Worm (Caenorhabditis elegans) whole organism, L4 larva: Measurements from ENCODE around the gene F26D11.1.

Experiments
- D1046.2 ChIP-seq: fragments of 200-800 bp; sonication (Bioruptor generic); IDR thresholded peaks from 2 replicates; pipeline ENCODE4 v1.3.6; 2022; ENCODE audit warnings: missing genetic modification characterization, missing compliant biosample characterization
- F10B5.3 ChIP-seq: sonication (generic microtip); optimal IDR thresholded peaks from 2 replicates; lab custom pipeline; 2016; ENCODE audit warnings: mild to moderate bottlenecking, missing genetic modification characterization, missing compliant biosample characterization
- Y105C5A.15 ChIP-seq: fragments of 200-800 bp; sonication (Bioruptor generic); IDR thresholded peaks from 2 replicates; pipeline ENCODE4 v1.3.6; 2022; ENCODE audit warnings: missing genetic modification characterization, missing compliant biosample characterization
- Y48G9A.11 ChIP-seq: fragments of 200-800 bp; sonication (Bioruptor generic); IDR thresholded peaks from 2 replicates; pipeline ENCODE4 v1.3.6; 2022; ENCODE audit warnings: missing genetic modification reagents, missing genetic modification characterization, missing compliant biosample characterization
- ZK546.5 ChIP-seq, 2 experiments: sonication (generic microtip); optimal IDR thresholded peaks; 2 replicates each; lab custom pipeline; 2017; ENCODE audit warnings: missing biosample characterization in 2 of 2, missing genetic modification characterization in 2 of 2
- aly-2 ChIP-seq: sonication (generic microtip); optimal IDR thresholded peaks from 2 replicates; lab custom pipeline; 2018; ENCODE audit warnings: missing biosample characterization, missing genetic modification characterization
- ama-1 ChIP-seq: fragments of 150-350 bp; optimal IDR thresholded peaks from 2 replicates; lab custom pipeline; 2014; ENCODE audit warnings: inconsistent platforms, mixed read lengths
- ceh-28 ChIP-seq: fragments of 150-350 bp; optimal IDR thresholded peaks from 2 replicates; lab custom pipeline; 2014; ENCODE audit warnings: missing biosample characterization, missing genetic modification reagents, missing genetic modification characterization
- ceh-62 ChIP-seq: sonication (generic microtip); optimal IDR thresholded peaks from 2 replicates; lab custom pipeline; 2017; ENCODE audit warnings: missing biosample characterization, missing genetic modification characterization
- ces-1 ChIP-seq: fragments of 150-350 bp; sonication (generic microtip); optimal IDR thresholded peaks from 4 replicates; lab custom pipeline; 2014; ENCODE audit warnings: missing biosample characterization, missing genetic modification reagents, missing genetic modification characterization
- cey-2 ChIP-seq: sonication (generic microtip); optimal IDR thresholded peaks from 3 replicates; lab custom pipeline; 2017; ENCODE audit warnings: missing genetic modification characterization, mild to moderate bottlenecking, missing compliant biosample characterization, antibody characterized with exemption, borderline replicate concordance; ENCODE audit not compliant: insufficient read depth
- daf-16 ChIP-seq, 3 experiments: sonication (generic microtip); optimal IDR thresholded peaks; 2 replicates each; lab custom pipeline; 2016 to 2017; ENCODE audit warnings: missing genetic modification characterization in 3 of 3, missing genetic modification reagents in 3 of 3, mild to moderate bottlenecking in 2 of 3, missing compliant biosample characterization in 2 of 3, missing biosample characterization in 1 of 3, moderate library complexity in 1 of 3
- daf-19 ChIP-seq: fragments of 200-800 bp; sonication (Bioruptor generic); conservative IDR thresholded peaks from 2 replicates; pipeline ENCODE4 v1.3.6; 2022; ENCODE audit warnings: missing genetic modification characterization, missing compliant biosample characterization
- daf-8 ChIP-seq: fragments of 200-800 bp; sonication (Bioruptor generic); IDR thresholded peaks from 2 replicates; pipeline ENCODE4 v1.3.6; 2022; ENCODE audit warnings: missing genetic modification characterization, missing compliant biosample characterization
- dmd-6 ChIP-seq: fragments of 200-800 bp; sonication (Bioruptor generic); IDR thresholded peaks from 2 replicates; pipeline ENCODE4 v1.3.6; 2022; ENCODE audit warnings: missing genetic modification reagents, missing genetic modification characterization, missing compliant biosample characterization
- dmd-9 ChIP-seq: fragments of 200-800 bp; sonication (Bioruptor generic); IDR thresholded peaks from 2 replicates; pipeline ENCODE4 v1.3.6; 2022; ENCODE audit warnings: missing genetic modification reagents, missing genetic modification characterization, missing compliant biosample characterization
- dve-1 ChIP-seq: sonication (generic microtip); optimal IDR thresholded peaks from 2 replicates; lab custom pipeline; 2017; ENCODE audit warnings: antibody characterized with exemption, mild to moderate bottlenecking, missing genetic modification characterization, missing compliant biosample characterization; ENCODE audit not compliant: insufficient read depth
- egl-27 ChIP-seq: sonication (generic microtip); optimal IDR thresholded peaks from 3 replicates; lab custom pipeline; 2017; ENCODE audit warnings: missing biosample characterization, missing genetic modification reagents, missing genetic modification characterization
- hmg-1.1 ChIP-seq: fragments of 200-800 bp; sonication (Bioruptor generic); IDR thresholded peaks from 2 replicates; pipeline ENCODE4 v1.3.6; 2022; ENCODE audit warnings: missing genetic modification reagents, missing genetic modification characterization, missing compliant biosample characterization
- jun-1 ChIP-seq: fragments of 150-350 bp; optimal IDR thresholded peaks from 2 replicates; lab custom pipeline; 2014; ENCODE audit warnings: missing biosample characterization, missing genetic modification reagents, missing genetic modification characterization
- lim-7 ChIP-seq: fragments of 200-800 bp; sonication (Bioruptor generic); IDR thresholded peaks from 2 replicates; pipeline ENCODE4 v1.3.6; 2022; ENCODE audit warnings: missing genetic modification characterization, missing compliant biosample characterization
- lin-1 ChIP-seq: fragments of 200-800 bp; sonication (Bioruptor generic); IDR thresholded peaks from 2 replicates; pipeline ENCODE4 v1.3.6; 2022; ENCODE audit warnings: missing genetic modification reagents, missing genetic modification characterization, missing compliant biosample characterization
- lin-38 ChIP-seq: fragments of 200-800 bp; sonication (Bioruptor generic); IDR thresholded peaks from 2 replicates; pipeline ENCODE4 v1.3.6; 2022; ENCODE audit warnings: missing genetic modification reagents, missing genetic modification characterization, missing compliant biosample characterization
- lir-3 ChIP-seq: sonication (generic microtip); optimal IDR thresholded peaks from 2 replicates; lab custom pipeline; 2016; ENCODE audit warnings: mild to moderate bottlenecking, missing genetic modification characterization, missing compliant biosample characterization
- mdl-1 ChIP-seq, 2 experiments: fragments of 150-350 bp in 1 of 2; sonication (generic microtip) in 1 of 2; optimal IDR thresholded peaks; 2 replicates each; lab custom pipeline; 2014 to 2017; ENCODE audit warnings: missing biosample characterization in 2 of 2, missing genetic modification characterization in 2 of 2
- mes-2 ChIP-seq: sonication (generic microtip); optimal IDR thresholded peaks from 2 replicates; lab custom pipeline; 2016; ENCODE audit warnings: missing genotype, mild to moderate bottlenecking, missing genetic modification characterization, missing compliant biosample characterization; ENCODE audit not compliant: poor library complexity, severe bottlenecking
- nhr-102 ChIP-seq: sonication (generic microtip); optimal IDR thresholded peaks from 2 replicates; lab custom pipeline; 2016; ENCODE audit warnings: mild to moderate bottlenecking, missing genetic modification characterization, moderate library complexity, missing compliant biosample characterization
- nhr-111 ChIP-seq: fragments of 200-800 bp; sonication (Bioruptor generic); optimal IDR thresholded peaks from 2 replicates; lab custom pipeline; 2018; ENCODE audit warnings: mild to moderate bottlenecking, missing genetic modification characterization, missing compliant biosample characterization
- nhr-25 ChIP-seq: sonication (generic microtip); optimal IDR thresholded peaks from 2 replicates; lab custom pipeline; 2017; ENCODE audit warnings: missing genetic modification characterization, mild to moderate bottlenecking, missing compliant biosample characterization, antibody characterized with exemption, moderate library complexity, borderline replicate concordance; ENCODE audit not compliant: insufficient read depth
- nhr-28 ChIP-seq: fragments of 150-350 bp; optimal IDR thresholded peaks from 2 replicates; lab custom pipeline; 2014; ENCODE audit warnings: missing biosample characterization, missing genetic modification characterization
- nhr-76 ChIP-seq: fragments of 150-350 bp; optimal IDR thresholded peaks from 2 replicates; lab custom pipeline; 2014; ENCODE audit warnings: missing biosample characterization, missing genetic modification characterization
- nhr-77 ChIP-seq: fragments of 150-350 bp; optimal IDR thresholded peaks from 2 replicates; lab custom pipeline; 2014; ENCODE audit warnings: missing biosample characterization, missing genetic modification characterization
- pha-4 ChIP-seq, 2 experiments: fragments of 150-350 bp in 1 of 2; fragments of 200-800 bp in 1 of 2; sonication (Bioruptor generic) in 1 of 2; IDR thresholded peaks in 1 of 2; optimal IDR thresholded peaks in 1 of 2; 2 replicates each; pipeline versions ENCODE4 v1.3.6 to Lab custom; 2014 to 2022; ENCODE audit warnings: missing genetic modification characterization in 2 of 2, missing genetic modification reagents in 2 of 2, missing biosample characterization in 1 of 2, missing compliant biosample characterization in 1 of 2
- php-3 ChIP-seq: fragments of 200-800 bp; sonication (Bioruptor generic); IDR thresholded peaks from 2 replicates; pipeline ENCODE4 v1.3.6; 2022; ENCODE audit warnings: missing genetic modification reagents, missing genetic modification characterization, missing compliant biosample characterization
- pqm-1 ChIP-seq: sonication (generic microtip); optimal IDR thresholded peaks from 2 replicates; lab custom pipeline; 2017; ENCODE audit warnings: missing biosample characterization, missing genetic modification characterization
- skn-1 ChIP-seq: fragments of 150-350 bp; optimal IDR thresholded peaks from 2 replicates; lab custom pipeline; 2014; ENCODE audit warnings: missing biosample characterization, missing genetic modification characterization
- spr-1 ChIP-seq: sonication (generic microtip); optimal IDR thresholded peaks from 2 replicates; lab custom pipeline; 2016; ENCODE audit warnings: mild to moderate bottlenecking, missing genetic modification characterization, missing compliant biosample characterization
- spr-3 ChIP-seq: fragments of 200-800 bp; sonication (Bioruptor generic); optimal IDR thresholded peaks from 2 replicates; lab custom pipeline; 2018; ENCODE audit warnings: mild to moderate bottlenecking, missing genetic modification characterization, missing compliant biosample characterization
- tag-97 ChIP-seq: fragments of 200-800 bp; sonication (Bioruptor generic); IDR thresholded peaks from 2 replicates; pipeline ENCODE4 v1.3.6; 2022; ENCODE audit warnings: missing genetic modification characterization, missing compliant biosample characterization
- tra-1 ChIP-seq: fragments of 200-800 bp; sonication (Bioruptor generic); IDR thresholded peaks from 2 replicates; pipeline ENCODE4 v1.3.6; 2022; ENCODE audit warnings: missing genetic modification reagents, missing genetic modification characterization, missing compliant biosample characterization
- zfp-2 ChIP-seq: sonication (generic microtip); optimal IDR thresholded peaks from 2 replicates; lab custom pipeline; 2016; ENCODE audit warnings: mild to moderate bottlenecking, missing genetic modification characterization, missing compliant biosample characterization
- zip-11 ChIP-seq: fragments of 200-800 bp; sonication (Bioruptor generic); IDR thresholded peaks from 2 replicates; pipeline ENCODE4 v1.3.6; 2022; ENCODE audit warnings: missing genetic modification characterization, missing compliant biosample characterization
- ztf-7 ChIP-seq: fragments of 150-350 bp; optimal IDR thresholded peaks from 2 replicates; lab custom pipeline; 2014; ENCODE audit warnings: missing biosample characterization, missing genetic modification characterization

The F26D11.1 gene

ce11 chrV:8018919-8019318, 37.6 kb downstream of the F26D11.1 start (continued):
- TF ChIP-seq egl-27 (tag; lab: Kevin White, UChicago): no peak
- no peak for TF ChIP-seq daf-19 (GFP tag; lab: Robert Waterston, UW)
- peak; percentile 40 for TF ChIP-seq nhr-28
- no peak for TF ChIP-seq spr-1
- TF ChIP-seq skn-1 (tag; lab: Kevin White, UChicago): no peak
- no peak for TF ChIP-seq F10B5.3
- TF ChIP-seq spr-3 (GFP tag; lab: Kevin White, UChicago): no peak
- no peak for TF ChIP-seq D1046.2 (GFP tag; lab: Robert Waterston, UW)
- no peak for TF ChIP-seq cey-2 (tag; lab: Kevin White, UChicago)
- TF ChIP-seq jun-1 (tag; lab: Kevin White, UChicago): no peak
- TF ChIP-seq dmd-9 (GFP tag; lab: Robert Waterston, UW): no peak
- TF ChIP-seq Y105C5A.15 (GFP tag; lab: Robert Waterston, UW): no peak
- no peak for TF ChIP-seq lim-7 (GFP tag; lab: Robert Waterston, UW)
- no peak for TF ChIP-seq tag-97 (GFP tag; lab: Robert Waterston, UW)
- no peak for TF ChIP-seq zip-11 (GFP tag; lab: Robert Waterston, UW)
- TF ChIP-seq aly-2 (tag; lab: Kevin White, UChicago): no peak
- TF ChIP-seq ces-1 (GFP tag; lab: Kevin White, UChicago): no peak
- TF ChIP-seq lir-3 (tag; lab: Kevin White, UChicago): no peak
- TF ChIP-seq daf-8 (GFP tag; lab: Robert Waterston, UW): no peak
- TF ChIP-seq ztf-7 (tag; lab: Kevin White, UChicago): no peak
- TF ChIP-seq pqm-1 (tag; lab: Kevin White, UChicago): peak; percentile 37
- TF ChIP-seq Y48G9A.11 (GFP tag; lab: Robert Waterston, UW): no peak
- no peak for TF ChIP-seq nhr-111
- TF ChIP-seq lin-38 (GFP tag; lab: Robert Waterston, UW): no peak
- no peak for TF ChIP-seq hmg-1.1 (GFP tag; lab: Robert Waterston, UW)
- TF ChIP-seq nhr-77 (tag; lab: Kevin White, UChicago): no peak

- TF ChIP-seq lin-1 (GFP tag; lab: Robert Waterston, UW) (no peak), nhr-76 (tag; lab: Kevin White, UChicago) (no peak), php-3 (no peak), nhr-102 (tag; lab: Kevin White, UChicago) (no peak), pqm-1 (tag; lab: Kevin White, UChicago) (no peak), zfp-2 (tag; lab: Kevin White, UChicago) (no peak), nhr-25 (tag; lab: Kevin White, UChicago) (no peak), ZK546.5 (tag; optimal IDR thresholded peaks at IDR 0.05; lab: Kevin White, UChicago) (no peak), ceh-28 (tag; lab: Kevin White, UChicago) (no peak), mes-2 (tag; lab: Kevin White, UChicago) (no peak), tra-1 (no peak), ama-1 (lab: Kevin White, UChicago) (no peak), pha-4 (GFP tag; IDR thresholded peaks at IDR 0.05; lab: Robert Waterston, UW) (no peak), pha-4 (tag; optimal IDR thresholded peaks at IDR 0.05; lab: Kevin White, UChicago) (no peak), dve-1 (tag; lab: Kevin White, UChicago) (peak; percentile 1), daf-16 (GFP tag; optimal IDR thresholded peaks at IDR 0.05; lab: Kevin White, UChicago) (no peak), daf-16 (tag; optimal IDR thresholded peaks at IDR 0.05; lab: Kevin White, UChicago) (peak; percentile 20), dmd-6 (GFP tag; lab: Robert Waterston, UW) (peak; percentile 32; the same call in 1 of the 2 replicates), mdl-1 (tag; optimal IDR thresholded peaks at IDR 0.05; lab: Kevin White, UChicago) (no peak), aly-2 (tag; lab: Kevin White, UChicago) (no peak), nhr-28 (peak; percentile 45), ceh-62 (tag; lab: Kevin White, UChicago) (no peak), hmg-1.1 (GFP tag; lab: Robert Waterston, UW) (no peak)
- TF ChIP-seq, all 104 proteins: peak for 4
These were observed 38.4 kb downstream of the F26D11.1 start for ce11 chrV:8019783-8020182.
